Worm (Caenorhabditis elegans): ENCODE data around the gene F47B8.14.

F47B8.14 gene

ce11 chrV:14312695-14313094 is 7.7 kb upstream of the F47B8.14 start, which contains the start of gene F14D7.8:
TSS of gene F14D7.8 (minus strand) at chrV:14312795.
- TF ChIP-seq isw-1 (GFP tag; IDR thresholded peaks at IDR 0.05) (no peak), unc-86 (tag; optimal IDR thresholded peaks at IDR 0.05) (no peak), efl-3 (GFP tag; optimal IDR thresholded peaks at IDR 0.05) (no peak), fos-1 (tag; optimal IDR thresholded peaks at IDR 0.05) (no peak), fkh-10 (GFP tag; optimal IDR thresholded peaks at IDR 0.05) (no peak), lin-14 (GFP tag; optimal IDR thresholded peaks at IDR 0.05) (no peak), ceh-63 (GFP tag; optimal IDR thresholded peaks at IDR 0.05) (no peak), jun-1 (tag; optimal IDR thresholded peaks at IDR 0.05) (no peak), dpl-1 (GFP tag; optimal IDR thresholded peaks at IDR 0.05) (no peak), lsy-2 (tag; optimal IDR thresholded peaks at IDR 0.05) (no peak), Y116A8C.19 (tag; optimal IDR thresholded peaks at IDR 0.05; ENCODE audit: borderline replicate concordance) (no peak), egl-27 (tag; optimal IDR thresholded peaks at IDR 0.05) (no peak), unc-130 (tag; optimal IDR thresholded peaks at IDR 0.05) (no peak), sox-4 (tag; optimal IDR thresholded peaks at IDR 0.05) (no peak), ama-1 (optimal IDR thresholded peaks at IDR 0.05) (no peak), unc-62 (GFP tag; optimal IDR thresholded peaks at IDR 0.05) (no peak), ceh-8 (GFP tag; optimal IDR thresholded peaks at IDR 0.05) (no peak), zag-1 (tag; optimal IDR thresholded peaks at IDR 0.05) (no peak)

ce11 chrV:14314236-14314635 is 6.1 kb upstream of the F47B8.14 start, which contains the start of gene F47B8.1:
TSS of gene F47B8.1 (minus strand) at chrV:14314336.
- TF ChIP-seq nhr-85 (tag) (peak; percentile 16), unc-86 (tag; optimal IDR thresholded peaks at IDR 0.05) (no peak), egl-13 (tag; optimal IDR thresholded peaks at IDR 0.05) (no peak)

- TF ChIP-seq lin-15B (tag; optimal IDR thresholded peaks at IDR 0.05), result no peak
- no peak for TF ChIP-seq hlh-17 (GFP tag; optimal IDR thresholded peaks at IDR 0.05; ENCODE audit: borderline replicate concordance)
These were observed 3.8 kb upstream of the F47B8.14 start, which contains the start of gene F47B8.2 for ce11 chrV:14316525-14316924. TSS of gene F47B8.2 (minus strand) at chrV:14316625.

ce11 chrV:14317204-14317603 is 3.1 kb upstream of the F47B8.14 start:
- TF ChIP-seq lir-3 (tag; optimal IDR thresholded peaks at IDR 0.05; ENCODE audit: poor library complexity) (no peak), lin-14 (GFP tag; optimal IDR thresholded peaks at IDR 0.05) (peak; percentile 62), efl-1 (optimal IDR thresholded peaks at IDR 0.05) (no peak), efl-1 (GFP tag; optimal IDR thresholded peaks at IDR 0.05 in 1 of 2) (peak in 1 of 2 experiments; percentile 2), lsy-2 (tag; optimal IDR thresholded peaks at IDR 0.05) (peak in 1 of 2 experiments; percentile 23)

- TF ChIP-seq swsn-7 (tag; optimal IDR thresholded peaks at IDR 0.05), result no peak
- peak; percentile 54 for TF ChIP-seq pax-3 (tag; optimal IDR thresholded peaks at IDR 0.05)
- no peak for TF ChIP-seq vab-15 (tag; optimal IDR thresholded peaks at IDR 0.05)
- no peak for TF ChIP-seq ceh-88 (GFP tag; IDR thresholded peaks at IDR 0.05)
- no peak for TF ChIP-seq sptf-1 (tag; optimal IDR thresholded peaks at IDR 0.05)
- TF ChIP-seq nhr-28 (tag; optimal IDR thresholded peaks at IDR 0.05), result no peak
- no peak for TF ChIP-seq egl-27 (tag; optimal IDR thresholded peaks at IDR 0.05)
- TF ChIP-seq fkh-8 (tag; optimal IDR thresholded peaks at IDR 0.05), result peak; percentile 66
- no peak for TF ChIP-seq hlh-17 (GFP tag; optimal IDR thresholded peaks at IDR 0.05; ENCODE audit: borderline replicate concordance)
- no peak for TF ChIP-seq hpl-2 (GFP tag; optimal IDR thresholded peaks at IDR 0.05)
- TF ChIP-seq tbx-2 (tag; optimal IDR thresholded peaks at IDR 0.05), result no peak
- TF ChIP-seq ceh-90 (tag; optimal IDR thresholded peaks at IDR 0.05), result peak; percentile 3
- TF ChIP-seq lin-15B (tag; optimal IDR thresholded peaks at IDR 0.05), result no peak
- TF ChIP-seq elt-3 (tag; optimal IDR thresholded peaks at IDR 0.05), result no peak
- TF ChIP-seq C34B4.2 (tag; optimal IDR thresholded peaks at IDR 0.05), result no peak
- TF ChIP-seq sox-4 (tag; optimal IDR thresholded peaks at IDR 0.05), result no peak
- TF ChIP-seq isw-1 (GFP tag; IDR thresholded peaks at IDR 0.05), result no peak
- TF ChIP-seq Y116A8C.19 (tag; optimal IDR thresholded peaks at IDR 0.05; ENCODE audit: borderline replicate concordance), result no peak
- TF ChIP-seq nhr-20 (tag; optimal IDR thresholded peaks at IDR 0.05), result no peak
- TF ChIP-seq pqm-1 (tag; optimal IDR thresholded peaks at IDR 0.05), result no peak
- TF ChIP-seq ztf-4 (tag; optimal IDR thresholded peaks at IDR 0.05), result no peak
- TF ChIP-seq fkh-10 (GFP tag; optimal IDR thresholded peaks at IDR 0.05), result no peak
These were observed 2.7 kb upstream of the F47B8.14 start for ce11 chrV:14317621-14318020.

All from whole organism, L1 larva.